Worm (Caenorhabditis elegans) whole organism, L4 larva: ENCODE results near the gene bcmo-1.

Source experiments
- ceh-20 ChIP-seq: fragments of 200-800 bp; sonication (Bioruptor generic); IDR thresholded peaks from 2 replicates; pipeline ENCODE4 v1.3.6; 2022; ENCODE audit warnings: missing genetic modification reagents, missing genetic modification characterization, missing compliant biosample characterization
- lin-15B ChIP-seq: fragments of 150-350 bp; sonication (generic microtip); optimal IDR thresholded peaks from 3 replicates; lab custom pipeline; 2014; ENCODE audit warnings: missing biosample characterization, missing genetic modification characterization
- lin-38 ChIP-seq: fragments of 200-800 bp; sonication (Bioruptor generic); IDR thresholded peaks from 2 replicates; pipeline ENCODE4 v1.3.6; 2022; ENCODE audit warnings: missing genetic modification reagents, missing genetic modification characterization, missing compliant biosample characterization
- snpc-4 ChIP-seq: fragments of 150-350 bp; optimal IDR thresholded peaks from 2 replicates; lab custom pipeline; 2014; ENCODE audit warnings: missing biosample characterization, missing genetic modification characterization
- tra-1 ChIP-seq: fragments of 200-800 bp; sonication (Bioruptor generic); IDR thresholded peaks from 2 replicates; pipeline ENCODE4 v1.3.6; 2022; ENCODE audit warnings: missing genetic modification reagents, missing genetic modification characterization, missing compliant biosample characterization

DNA sequence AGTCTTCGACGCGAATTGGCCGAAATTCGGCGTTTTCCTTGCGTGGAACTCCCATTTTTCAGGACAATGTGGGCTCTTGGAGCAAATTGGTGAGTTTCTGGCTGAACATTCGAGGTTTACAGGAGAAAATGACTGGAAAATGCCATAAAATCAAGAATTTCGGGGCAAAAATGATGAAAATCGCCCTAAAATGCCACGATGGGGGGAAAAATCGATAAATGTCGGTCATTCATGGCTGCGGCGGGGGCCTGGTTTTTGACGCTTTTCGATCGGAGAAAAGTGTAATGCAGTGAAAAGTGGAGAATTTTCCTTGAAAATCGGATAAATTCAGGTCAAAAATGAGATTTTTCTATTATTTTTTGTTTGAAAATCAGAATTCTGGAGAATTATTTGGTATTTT, 25.3 kb upstream of the bcmo-1 start, which contains the start of the genes Y46G5A.18 and Y46G5A.47:
- TF ChIP-seq lin-15B (tag; lab: Kevin White, UChicago), result no peak
- TF ChIP-seq tra-1 (GFP tag; lab: Robert Waterston, UW), result no peak
- TF ChIP-seq ceh-20 (GFP tag; lab: Robert Waterston, UW), result no peak
- TF ChIP-seq lin-38 (GFP tag; lab: Robert Waterston, UW), result no peak
- no peak for TF ChIP-seq snpc-4
